Worm (Caenorhabditis elegans): Measurements from ENCODE around the gene F31E8.5.
A peak's percentile ranks its signal among the peaks of the same experiment; 100 is the strongest.

Gene F31E8.5

DNA sequence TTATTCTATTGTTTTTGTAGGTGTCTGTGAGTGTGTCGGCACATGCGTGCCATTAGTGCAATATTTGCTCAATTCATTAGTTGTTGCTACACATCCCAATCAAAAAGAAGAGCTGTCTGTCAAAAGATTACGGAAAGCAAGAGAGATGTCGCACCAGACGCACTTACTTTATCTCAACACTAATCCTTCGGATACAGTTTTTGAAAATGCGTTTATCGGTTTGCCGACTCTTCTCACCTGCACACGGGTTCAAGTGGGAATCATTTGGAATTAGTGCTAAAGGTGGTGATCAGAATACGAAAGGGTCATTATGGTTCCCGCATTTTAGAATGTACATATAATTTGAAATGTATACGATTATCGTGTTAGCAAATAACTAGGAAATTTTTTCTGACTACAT is 5.8 kb downstream of the F31E8.5 start:
- no peak for TF ChIP-seq hsf-1 (GFP tag; IDR thresholded peaks at IDR 0.05)
- no peak for TF ChIP-seq F10E7.11 (tag; optimal IDR thresholded peaks at IDR 0.05)
- TF ChIP-seq pha-4 (tag; optimal IDR thresholded peaks at IDR 0.05) = no peak
- TF ChIP-seq sptf-2 (GFP tag; optimal IDR thresholded peaks at IDR 0.05) = no peak
- no peak for TF ChIP-seq Y95B8A.8 (GFP tag; IDR thresholded peaks at IDR 0.05)
- no peak for TF ChIP-seq nhr-27 (tag; optimal IDR thresholded peaks at IDR 0.05)
- no peak for TF ChIP-seq F55B11.4 (tag; optimal IDR thresholded peaks at IDR 0.05; ENCODE audit: borderline replicate concordance, insufficient read depth)
- no peak for TF ChIP-seq lin-54 (GFP tag; optimal IDR thresholded peaks at IDR 0.05)
- TF ChIP-seq F22D6.2 (tag; optimal IDR thresholded peaks at IDR 0.05) = no peak
- no peak for TF ChIP-seq rpc-1 (optimal IDR thresholded peaks at IDR 0.05)
- no peak for TF ChIP-seq rpc-1 (tag; optimal IDR thresholded peaks at IDR 0.05)
- no peak for TF ChIP-seq egl-18 (GFP tag; IDR thresholded peaks at IDR 0.05)
- no peak for TF ChIP-seq lir-1 (GFP tag; conservative IDR thresholded peaks at IDR 0.05)
- no peak for TF ChIP-seq repo-1 (tag; optimal IDR thresholded peaks at IDR 0.05)
- no peak for TF ChIP-seq ceh-100 (GFP tag; IDR thresholded peaks at IDR 0.05)
- no peak for TF ChIP-seq ceh-27 (GFP tag; optimal IDR thresholded peaks at IDR 0.05)
- no peak for TF ChIP-seq hlh-12 (tag; optimal IDR thresholded peaks at IDR 0.05)
- TF ChIP-seq B0019.2 (GFP tag; conservative IDR thresholded peaks at IDR 0.05) = no peak
- no peak for TF ChIP-seq ceh-58 (GFP tag; IDR thresholded peaks at IDR 0.05)

DNA sequence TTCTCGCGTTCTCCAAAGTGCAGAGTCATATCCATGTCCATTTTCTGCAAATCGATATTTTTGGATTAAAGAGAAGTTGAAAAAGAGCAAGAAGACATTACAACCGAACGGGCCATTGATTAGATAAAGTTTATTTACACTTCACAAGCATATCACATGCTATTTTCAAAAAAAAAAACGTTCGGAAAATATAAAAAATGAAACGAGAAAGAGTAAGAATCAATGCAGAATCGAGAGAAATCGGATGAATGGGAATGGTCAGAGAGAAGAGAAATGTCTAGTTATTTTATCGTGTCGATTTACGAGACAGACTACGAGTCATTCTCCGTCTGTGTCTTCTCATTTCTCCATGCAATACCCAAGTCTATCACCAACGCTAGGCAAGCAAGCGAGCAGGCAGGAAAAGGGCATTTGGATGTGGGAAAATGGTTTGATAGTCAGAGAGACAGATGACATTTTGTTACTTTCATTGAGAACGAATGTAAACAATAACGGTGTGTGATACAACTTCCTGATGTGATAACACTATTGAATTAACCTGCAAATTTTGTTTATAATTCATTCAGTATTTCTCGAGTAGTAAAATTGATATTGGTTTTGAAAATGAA is 6.9 kb downstream of the F31E8.5 start, which contains the start of gene F31E8.4:
TSS of gene F31E8.4 (minus strand) at position 51 of the 608 bp plus-strand sequence.
- TF ChIP-seq nhr-80 (tag; optimal IDR thresholded peaks at IDR 0.05) (peak; percentile 83), ceh-91 (GFP tag; IDR thresholded peaks at IDR 0.05) (no peak), pha-4 (tag; optimal IDR thresholded peaks at IDR 0.05) (no peak), cebp-2 (GFP tag; IDR thresholded peaks at IDR 0.05) (no peak), lsl-1 (GFP tag; optimal IDR thresholded peaks at IDR 0.05) (no peak), hmg-1.2 (GFP tag; IDR thresholded peaks at IDR 0.05) (peak; percentile 46; the same call in 1 of the 2 replicates), ceh-100 (GFP tag; IDR thresholded peaks at IDR 0.05) (no peak)

DNA sequence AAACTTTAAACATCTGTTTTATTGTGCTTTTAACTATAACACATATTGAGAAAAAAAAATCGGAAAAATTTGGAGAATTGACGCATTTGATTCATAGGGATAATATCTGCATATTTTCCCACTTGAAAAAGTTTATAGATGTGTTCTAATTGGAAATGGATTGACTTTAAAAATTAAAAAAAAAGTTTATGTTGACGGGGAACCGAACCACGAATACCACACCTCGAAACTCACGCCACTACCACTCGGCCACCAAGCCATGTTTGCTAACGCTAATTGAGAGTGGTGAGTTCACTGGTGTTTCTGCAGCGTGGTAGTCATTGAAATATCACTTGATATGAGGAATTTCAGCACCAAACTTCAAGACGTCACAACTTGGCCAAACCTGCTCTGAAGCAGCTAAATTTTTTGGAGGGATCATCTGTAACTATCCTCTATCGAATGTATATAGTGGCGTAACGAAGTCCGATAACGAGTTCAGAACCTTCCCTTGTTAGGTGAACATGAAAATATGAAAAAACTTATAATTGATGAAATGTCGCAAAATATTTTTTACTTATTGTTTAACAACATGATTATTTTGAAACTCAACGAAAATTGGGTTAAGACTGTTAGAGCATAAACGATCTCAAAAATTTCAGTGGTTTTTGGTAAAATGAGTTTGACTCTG is 9.2 kb downstream of the F31E8.5 start:
- TF ChIP-seq tbp1 (GFP tag; optimal IDR thresholded peaks at IDR 0.05) (peak; percentile 81), hmg-1.2 (GFP tag; IDR thresholded peaks at IDR 0.05) (peak; percentile 25; the same call in 1 of the 2 replicates), lin-26 (GFP tag; IDR thresholded peaks at IDR 0.05) (peak; percentile 73; the same call in 1 of the 2 replicates), rpc-1 (optimal IDR thresholded peaks at IDR 0.05) (peak; percentile 22), rpc-1 (tag; optimal IDR thresholded peaks at IDR 0.05) (peak; percentile 55), B0261.1 (tag; optimal IDR thresholded peaks at IDR 0.05) (peak; percentile 60)

DNA sequence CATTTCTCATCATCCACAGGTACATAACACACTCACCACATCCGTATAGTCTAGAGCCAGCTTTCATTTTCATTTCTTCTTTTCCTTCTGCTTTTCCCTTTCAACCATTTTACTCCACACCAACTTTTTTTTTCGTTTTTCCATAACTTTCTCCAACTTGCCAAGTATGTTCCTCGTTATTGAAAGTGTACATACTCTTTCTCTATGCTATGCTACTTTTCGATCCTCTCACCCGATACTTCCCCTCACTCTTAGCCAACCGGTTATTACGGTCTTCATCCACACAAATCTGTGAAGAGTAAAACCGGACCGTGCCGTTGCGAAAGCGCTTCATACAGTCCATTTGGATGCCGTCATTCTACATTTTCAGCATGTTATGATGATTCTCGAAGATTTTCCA is 15.2 kb downstream of the F31E8.5 start, which contains the start of gene T13C2.2:
TSS of gene T13C2.2 (plus strand) at position 301 of the 400 bp plus-strand sequence.
- no peak for TF ChIP-seq ceh-58 (GFP tag; IDR thresholded peaks at IDR 0.05)
- no peak for TF ChIP-seq lin-26 (GFP tag; IDR thresholded peaks at IDR 0.05)
- TF ChIP-seq lir-1 (GFP tag; conservative IDR thresholded peaks at IDR 0.05) = no peak
- no peak for TF ChIP-seq attf-5 (GFP tag; optimal IDR thresholded peaks at IDR 0.05)
- no peak for TF ChIP-seq hmg-20 (GFP tag; IDR thresholded peaks at IDR 0.05)
- no peak for TF ChIP-seq attf-6 (GFP tag; IDR thresholded peaks at IDR 0.05)
- TF ChIP-seq madf-6 (GFP tag; IDR thresholded peaks at IDR 0.05) = no peak
- TF ChIP-seq lin-35 (GFP tag; optimal IDR thresholded peaks at IDR 0.05) = no peak
- no peak for TF ChIP-seq ztf-18 (tag; optimal IDR thresholded peaks at IDR 0.05)
